Worm (Caenorhabditis elegans) whole organism, mixed stage, embryonic: ENCODE results near the gene Y57A10A.24.

Experiments used
- ceh-83 ChIP-seq: fragments of 200-800 bp; sonication (Bioruptor generic); optimal IDR thresholded peaks from 2 replicates; lab custom pipeline; 2018; ENCODE audit warnings: mild to moderate bottlenecking, missing genetic modification characterization, missing compliant biosample characterization
- elt-1 ChIP-seq: sonication (generic microtip); optimal IDR thresholded peaks from 2 replicates; lab custom pipeline; 2017; ENCODE audit warnings: missing genetic modification characterization, mild to moderate bottlenecking, missing compliant biosample characterization, antibody characterized with exemption, moderate library complexity, borderline replicate concordance; ENCODE audit not compliant: insufficient read depth
- elt-3 ChIP-seq: fragments of 150-350 bp; optimal IDR thresholded peaks from 2 replicates; lab custom pipeline; 2014; ENCODE audit warnings: missing biosample characterization, missing genetic modification characterization
- lin-13 ChIP-seq: fragments of 150-350 bp; optimal IDR thresholded peaks from 2 replicates; lab custom pipeline; 2014; ENCODE audit warnings: missing biosample characterization, missing genetic modification characterization
- mep-1 ChIP-seq: fragments of 150-350 bp; optimal IDR thresholded peaks from 2 replicates; lab custom pipeline; 2017; ENCODE audit warnings: missing biosample characterization, missing genetic modification reagents, missing genetic modification characterization, inconsistent platforms
- nhr-12 ChIP-seq: fragments of 150-350 bp; optimal IDR thresholded peaks from 2 replicates; lab custom pipeline; 2014; ENCODE audit warnings: missing biosample characterization, missing genetic modification characterization
- nhr-76 ChIP-seq: sonication (generic microtip); optimal IDR thresholded peaks from 2 replicates; lab custom pipeline; 2017; ENCODE audit warnings: missing biosample characterization, missing genetic modification characterization
- snpc-4 ChIP-seq: fragments of 150-350 bp; optimal IDR thresholded peaks from 2 replicates; lab custom pipeline; 2014; ENCODE audit warnings: missing biosample characterization, missing genetic modification characterization
- unc-62 ChIP-seq: fragments of 150-350 bp; optimal IDR thresholded peaks from 2 replicates; lab custom pipeline; 2014; ENCODE audit warnings: missing biosample characterization, missing genetic modification reagents, missing genetic modification characterization
- ztf-11 ChIP-seq: fragments of 150-350 bp; optimal IDR thresholded peaks from 2 replicates; lab custom pipeline; 2014; ENCODE audit warnings: missing biosample characterization, missing genetic modification characterization

- TF ChIP-seq elt-3 (tag; lab: Kevin White, UChicago) (no peak), unc-62 (no peak), mep-1 (tag; lab: Kevin White, UChicago) (no peak), snpc-4 (no peak), nhr-76 (tag; lab: Kevin White, UChicago) (no peak), ceh-83 (GFP tag; lab: Kevin White, UChicago) (no peak), elt-1 (tag; lab: Kevin White, UChicago) (no peak), ztf-11 (tag; lab: Kevin White, UChicago) (no peak), nhr-12 (tag; lab: Kevin White, UChicago) (no peak), lin-13 (tag; lab: Kevin White, UChicago) (no peak)
Observed at ce11 chrII:12228005-12228404, 14.7 kb upstream of the Y57A10A.24 start, which contains the start of gene sinh-1.
